Worm (Caenorhabditis elegans) whole organism, young adult: ENCODE results near the gene tlk-1.
A peak's percentile ranks its signal among the peaks of the same experiment; 100 is the strongest.

Source experiments
- F39B2.1 ChIP-seq: fragments of 200-800 bp; sonication (Bioruptor generic); IDR thresholded peaks from 2 replicates; pipeline ENCODE4 v1.3.6; 2022; ENCODE audit warnings: missing genetic modification reagents, missing genetic modification characterization, missing compliant biosample characterization
- F49E8.2 ChIP-seq: sonication (generic microtip); optimal IDR thresholded peaks from 3 replicates; lab custom pipeline; 2017; ENCODE audit warnings: missing genetic modification characterization, mild to moderate bottlenecking, missing compliant biosample characterization, antibody characterized with exemption, moderate library complexity; ENCODE audit not compliant: insufficient read depth
- F57C9.4 ChIP-seq: sonication (generic microtip); optimal IDR thresholded peaks from 2 replicates; lab custom pipeline; 2017; ENCODE audit warnings: mild to moderate bottlenecking, missing genetic modification characterization, missing compliant biosample characterization
- K12H6.12 ChIP-seq: fragments of 200-800 bp; sonication (Bioruptor generic); optimal IDR thresholded peaks from 2 replicates; lab custom pipeline; 2018; ENCODE audit warnings: mild to moderate bottlenecking, missing genetic modification characterization, missing compliant biosample characterization
- T07F8.4 ChIP-seq: sonication (generic microtip); optimal IDR thresholded peaks from 2 replicates; lab custom pipeline; 2016; ENCODE audit warnings: mild to moderate bottlenecking, missing genetic modification characterization, moderate library complexity, missing compliant biosample characterization
- Y53G8AR.9 ChIP-seq: fragments of 200-800 bp; sonication (Bioruptor generic); conservative IDR thresholded peaks from 2 replicates; pipeline ENCODE4 v1.3.6; 2022; ENCODE audit warnings: missing genetic modification reagents, missing genetic modification characterization, missing compliant biosample characterization
- Y56A3A.18 ChIP-seq: fragments of 200-800 bp; sonication (Bioruptor generic); IDR thresholded peaks from 2 replicates; pipeline ENCODE4 v1.3.6; 2022; ENCODE audit warnings: missing genetic modification reagents, missing genetic modification characterization, missing compliant biosample characterization
- Y79H2A.3 ChIP-seq: fragments of 200-800 bp; sonication (Bioruptor generic); conservative IDR thresholded peaks from 2 replicates; pipeline ENCODE4 v1.3.6; 2022; ENCODE audit warnings: missing genetic modification reagents, missing genetic modification characterization, missing compliant biosample characterization
- ZK185.1 ChIP-seq: sonication (generic microtip); optimal IDR thresholded peaks from 2 replicates; lab custom pipeline; 2016; ENCODE audit warnings: mild to moderate bottlenecking, missing genetic modification characterization, missing compliant biosample characterization; ENCODE audit not compliant: poor library complexity, severe bottlenecking
- aptf-2 ChIP-seq: fragments of 200-800 bp; sonication (Bioruptor generic); conservative IDR thresholded peaks from 2 replicates; pipeline ENCODE4 v1.3.6; 2022; ENCODE audit warnings: missing genetic modification reagents, missing genetic modification characterization, missing compliant biosample characterization
- atf-7 ChIP-seq: sonication (generic microtip); optimal IDR thresholded peaks from 2 replicates; lab custom pipeline; 2017; ENCODE audit warnings: mild to moderate bottlenecking, missing genetic modification characterization, missing compliant biosample characterization
- ceh-79 ChIP-seq: sonication (generic microtip); optimal IDR thresholded peaks from 2 replicates; lab custom pipeline; 2017; ENCODE audit warnings: mild to moderate bottlenecking, missing genetic modification characterization, missing compliant biosample characterization
- dpl-1 ChIP-seq: fragments of 150-350 bp; optimal IDR thresholded peaks from 2 replicates; lab custom pipeline; 2014; ENCODE audit warnings: missing biosample characterization, missing genetic modification reagents, missing genetic modification characterization
- efl-1 ChIP-seq: fragments of 150-350 bp; optimal IDR thresholded peaks from 2 replicates; lab custom pipeline; 2014; ENCODE audit warnings: missing biosample characterization, missing genetic modification reagents, missing genetic modification characterization
- egrh-3 ChIP-seq: fragments of 200-800 bp; sonication (Bioruptor generic); IDR thresholded peaks from 2 replicates; pipeline ENCODE4 v1.3.6; 2022; ENCODE audit warnings: missing genetic modification reagents, missing genetic modification characterization, missing compliant biosample characterization
- him-1 ChIP-seq: sonication (generic microtip); optimal IDR thresholded peaks from 2 replicates; lab custom pipeline; 2016; ENCODE audit warnings: missing genotype, missing genetic modification reagents, missing genetic modification characterization, missing compliant biosample characterization
- hrde-1 ChIP-seq: sonication (generic microtip); optimal IDR thresholded peaks from 2 replicates; lab custom pipeline; 2016; ENCODE audit warnings: missing genetic modification characterization, mild to moderate bottlenecking, missing compliant biosample characterization, moderate library complexity, missing genotype, missing genetic modification reagents, borderline replicate concordance
- hsf-1 ChIP-seq: fragments of 200-800 bp; sonication (Bioruptor generic); IDR thresholded peaks from 2 replicates; pipeline ENCODE4 v1.3.6; 2022; ENCODE audit warnings: missing genetic modification reagents, missing genetic modification characterization, missing compliant biosample characterization
- lag-1 ChIP-seq: fragments of 200-800 bp; sonication (Bioruptor generic); IDR thresholded peaks from 2 replicates; pipeline ENCODE4 v1.3.6; 2022; ENCODE audit warnings: missing genetic modification reagents, missing genetic modification characterization, missing compliant biosample characterization
- let-607 ChIP-seq, 2 experiments: fragments of 200-800 bp in 1 of 2; sonication (Bioruptor generic) in 1 of 2; sonication (generic microtip) in 1 of 2; optimal IDR thresholded peaks; 2 replicates each; lab custom pipeline; 2016 to 2018; ENCODE audit warnings: mild to moderate bottlenecking in 2 of 2, missing compliant biosample characterization in 2 of 2, missing genetic modification characterization in 2 of 2, moderate library complexity in 2 of 2, missing genotype in 1 of 2
- lin-54 ChIP-seq: fragments of 200-800 bp; sonication (Bioruptor generic); optimal IDR thresholded peaks from 2 replicates; lab custom pipeline; 2018; ENCODE audit warnings: mild to moderate bottlenecking, missing genetic modification characterization, missing compliant biosample characterization
- lir-1 ChIP-seq: fragments of 200-800 bp; sonication (Bioruptor generic); conservative IDR thresholded peaks from 2 replicates; pipeline ENCODE4 v1.3.6; 2022; ENCODE audit warnings: missing genetic modification reagents, missing genetic modification characterization, missing compliant biosample characterization
- lsy-27 ChIP-seq: sonication (generic microtip); optimal IDR thresholded peaks from 2 replicates; lab custom pipeline; 2017; ENCODE audit warnings: missing genetic modification characterization, mild to moderate bottlenecking, missing compliant biosample characterization, antibody characterized with exemption, missing genotype, borderline replicate concordance; ENCODE audit not compliant: insufficient read depth
- madf-6 ChIP-seq: fragments of 200-800 bp; sonication (Bioruptor generic); IDR thresholded peaks from 2 replicates; pipeline ENCODE4 v1.3.6; 2022; ENCODE audit warnings: missing genetic modification reagents, missing genetic modification characterization, missing compliant biosample characterization
- nfya-1 ChIP-seq: sonication (generic microtip); optimal IDR thresholded peaks from 2 replicates; lab custom pipeline; 2017; ENCODE audit warnings: antibody characterized with exemption, missing compliant biosample characterization, missing genetic modification characterization, borderline replicate concordance; ENCODE audit not compliant: insufficient read depth
- nhr-120 ChIP-seq: fragments of 200-800 bp; sonication (Bioruptor generic); IDR thresholded peaks from 2 replicates; pipeline ENCODE4 v1.3.6; 2022; ENCODE audit warnings: missing genetic modification characterization, missing compliant biosample characterization
- nhr-27 ChIP-seq: fragments of 200-800 bp; sonication (Bioruptor generic); optimal IDR thresholded peaks from 2 replicates; lab custom pipeline; 2018; ENCODE audit warnings: mild to moderate bottlenecking, missing genetic modification characterization, moderate library complexity, missing compliant biosample characterization
- nhr-80 ChIP-seq: sonication (generic microtip); optimal IDR thresholded peaks from 2 replicates; lab custom pipeline; 2016; ENCODE audit warnings: missing genetic modification characterization, missing compliant biosample characterization
- rcor-1 ChIP-seq: fragments of 200-800 bp; sonication (Bioruptor generic); IDR thresholded peaks from 2 replicates; pipeline ENCODE4 v1.3.6; 2022; ENCODE audit warnings: missing genetic modification reagents, missing genetic modification characterization, missing compliant biosample characterization
- snpc-1.1 ChIP-seq: sonication (generic microtip); optimal IDR thresholded peaks from 2 replicates; lab custom pipeline; 2017; ENCODE audit warnings: missing genetic modification characterization, mild to moderate bottlenecking, missing compliant biosample characterization, antibody characterized with exemption, moderate library complexity, missing genotype, missing genetic modification reagents; ENCODE audit not compliant: insufficient read depth
- snpc-1.3 ChIP-seq: sonication (generic microtip); optimal IDR thresholded peaks from 2 replicates; lab custom pipeline; 2017; ENCODE audit warnings: missing genetic modification characterization, mild to moderate bottlenecking, missing compliant biosample characterization, antibody characterized with exemption, moderate library complexity, missing genotype, missing genetic modification reagents; ENCODE audit not compliant: insufficient read depth
- snpc-4 ChIP-seq, 5 experiments: fragments of 150-350 bp in 1 of 5; sonication (generic microtip) in 4 of 5; optimal IDR thresholded peaks; 2 replicates each; lab custom pipeline; 2014 to 2018; ENCODE audit warnings: missing genetic modification characterization in 5 of 5, missing biosample characterization in 3 of 5, antibody characterized with exemption in 2 of 5, mild to moderate bottlenecking in 2 of 5, missing compliant biosample characterization in 2 of 5, missing genotype in 2 of 5, moderate library complexity in 2 of 5, missing genetic modification reagents in 1 of 5
- somi-1 ChIP-seq: fragments of 200-800 bp; sonication (Bioruptor generic); optimal IDR thresholded peaks from 2 replicates; lab custom pipeline; 2018; ENCODE audit warnings: mild to moderate bottlenecking, missing genetic modification characterization, missing compliant biosample characterization
- tlf-1 ChIP-seq: fragments of 200-800 bp; sonication (Bioruptor generic); optimal IDR thresholded peaks from 2 replicates; lab custom pipeline; 2018; ENCODE audit warnings: mild to moderate bottlenecking, missing genetic modification characterization, missing compliant biosample characterization
- xnd-1 ChIP-seq: sonication (generic microtip); optimal IDR thresholded peaks from 2 replicates; lab custom pipeline; 2016; ENCODE audit warnings: missing genotype, missing genetic modification reagents, missing genetic modification characterization, missing compliant biosample characterization
- ztf-18 ChIP-seq: sonication (generic microtip); optimal IDR thresholded peaks from 2 replicates; lab custom pipeline; 2016; ENCODE audit warnings: missing genotype, mild to moderate bottlenecking, missing genetic modification characterization, missing compliant biosample characterization
- ztf-6 ChIP-seq: fragments of 200-800 bp; sonication (Bioruptor generic); IDR thresholded peaks from 2 replicates; pipeline ENCODE4 v1.3.6; 2022; ENCODE audit warnings: missing genetic modification reagents, missing genetic modification characterization, missing compliant biosample characterization

tlk-1 gene

DNA sequence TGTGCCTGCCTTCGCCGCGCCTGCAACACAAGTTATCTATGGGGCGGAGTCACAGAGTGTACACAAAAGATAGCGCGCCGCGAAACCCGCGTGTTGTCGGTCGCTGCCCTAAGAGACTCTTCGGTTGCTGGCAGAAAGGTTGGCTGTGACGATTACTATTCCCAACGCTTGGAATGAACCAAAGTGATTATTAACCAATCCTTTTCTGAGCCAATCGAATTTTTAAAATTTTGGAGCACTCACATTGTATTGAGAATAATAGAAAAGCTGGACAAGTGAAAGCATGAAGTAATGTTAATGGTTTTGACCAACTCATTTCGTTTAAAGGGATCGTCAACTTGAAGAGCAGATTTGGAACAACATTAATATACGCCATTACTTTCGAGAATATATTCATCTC is 17.6 kb downstream of the tlk-1 start (continued):
- TF ChIP-seq hrde-1 (tag; lab: Kevin White, UChicago) (peak; percentile 23), madf-6 (GFP tag; lab: Robert Waterston, UW) (peak; percentile 92), ztf-6 (GFP tag; lab: Robert Waterston, UW) (no peak), snpc-4 (GFP tag; optimal IDR thresholded peaks at IDR 0.05; lab: Kevin White, UChicago) (peak; percentile 98), snpc-4 (tag; optimal IDR thresholded peaks at IDR 0.05; lab: Kevin White, UChicago) (peak; percentile 98 to 100 (median 99)), F49E8.2 (peak; percentile 67), Y56A3A.18 (peak; percentile 78; the same call in 1 of the 2 replicates), ZK185.1 (tag; lab: Kevin White, UChicago) (peak; percentile 72), snpc-1.1 (tag; lab: Kevin White, UChicago) (peak; percentile 99), lin-54 (peak; percentile 65), tlf-1 (peak; percentile 38), dpl-1 (GFP tag; lab: Kevin White, UChicago) (no peak), lag-1 (GFP tag; lab: Robert Waterston, UW) (no peak), somi-1 (no peak), Y79H2A.3 (GFP tag; lab: Robert Waterston, UW) (0 out of 2 replicates have a peak, but pooled peaks have one; percentile 26), atf-7 (peak; percentile 19), snpc-1.3 (tag; lab: Kevin White, UChicago) (peak; percentile 94), nhr-120 (GFP tag; lab: Robert Waterston, UW) (no peak), K12H6.12 (tag; lab: Kevin White, UChicago) (no peak), xnd-1 (peak; percentile 62), nhr-27 (peak; percentile 18), lir-1 (GFP tag; lab: Robert Waterston, UW) (no peak), him-1 (tag; lab: Kevin White, UChicago) (peak; percentile 97), egrh-3 (GFP tag; lab: Robert Waterston, UW) (no peak), ztf-18 (tag; lab: Kevin White, UChicago) (peak; percentile 14)

DNA sequence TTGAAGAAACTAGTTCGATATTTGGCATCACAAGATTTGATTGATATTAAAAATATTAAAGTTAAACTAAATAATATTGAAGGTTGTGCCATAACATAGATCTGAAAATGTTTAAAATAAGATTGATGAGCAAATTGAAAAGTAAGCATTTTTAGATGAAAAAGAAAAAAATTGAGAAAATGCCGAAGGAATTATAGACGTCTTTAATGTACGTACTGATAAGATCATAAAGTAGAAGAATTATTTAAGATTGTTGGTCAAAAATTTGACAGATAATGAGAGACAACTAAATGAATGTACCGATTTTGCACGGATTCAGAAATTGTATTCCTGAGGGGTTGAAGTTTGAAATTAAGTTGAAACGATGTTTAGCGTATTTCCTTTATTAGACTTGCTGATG is 20.5 kb downstream of the tlk-1 start, which contains the start of gene ncx-7:
Gene ncx-7 (minus strand): TSS at position 101 of the 400 bp plus-strand sequence.
- TF ChIP-seq let-607 (tag; optimal IDR thresholded peaks at IDR 0.05; lab: Kevin White, UChicago): no peak
- TF ChIP-seq nhr-80 (tag; lab: Kevin White, UChicago): peak; percentile 33

DNA sequence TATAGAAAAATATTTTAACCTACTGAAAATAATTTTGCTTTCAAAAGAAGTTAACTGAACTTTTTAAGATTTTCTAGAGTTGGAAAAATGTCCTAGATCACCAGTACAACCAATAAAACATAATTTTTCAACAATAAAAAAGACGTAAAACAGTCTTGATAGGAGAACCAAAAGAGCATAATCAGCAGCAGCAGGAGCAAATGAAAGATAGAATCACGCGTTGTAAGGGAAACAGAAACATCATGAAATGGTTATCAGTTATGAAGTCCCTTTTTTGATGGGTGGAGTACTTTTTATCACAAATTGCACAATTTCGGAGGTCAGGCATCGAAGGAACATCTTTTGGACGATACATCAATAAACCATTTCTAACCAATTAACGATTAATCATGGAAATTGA is 22.3 kb downstream of the tlk-1 start:
- no peak for TF ChIP-seq lsy-27
- no peak for TF ChIP-seq F39B2.1 (GFP tag; lab: Robert Waterston, UW)
- TF ChIP-seq F57C9.4 (tag; lab: Kevin White, UChicago): no peak
- no peak for TF ChIP-seq rcor-1 (GFP tag; lab: Robert Waterston, UW)
- peak; percentile 92 for TF ChIP-seq nhr-80 (tag; lab: Kevin White, UChicago)
- no peak for TF ChIP-seq egrh-3 (GFP tag; lab: Robert Waterston, UW)
- TF ChIP-seq nfya-1: no peak
- no peak for TF ChIP-seq Y53G8AR.9 (GFP tag; lab: Robert Waterston, UW)
- no peak for TF ChIP-seq efl-1 (GFP tag; lab: Kevin White, UChicago)
- no peak for TF ChIP-seq him-1 (tag; lab: Kevin White, UChicago)
- no peak for TF ChIP-seq hsf-1
- TF ChIP-seq T07F8.4 (tag; lab: Kevin White, UChicago): no peak
- TF ChIP-seq F49E8.2: no peak
- no peak for TF ChIP-seq aptf-2 (GFP tag; lab: Robert Waterston, UW)
- no peak for TF ChIP-seq snpc-4 (GFP tag; optimal IDR thresholded peaks at IDR 0.05; lab: Kevin White, UChicago)
- peak in 1 of 4 experiments; percentile 44 for TF ChIP-seq snpc-4 (tag; optimal IDR thresholded peaks at IDR 0.05; lab: Kevin White, UChicago)
- no peak for TF ChIP-seq ceh-79 (tag; lab: Kevin White, UChicago)
